Worm (Caenorhabditis elegans) whole organism, L2 larva: ENCODE results near the gene Y55F3BR.10.
A peak's percentile ranks its signal among the peaks of the same experiment; 100 is the strongest.

Experiments used
- C34F6.9 ChIP-seq: fragments of 150-350 bp; optimal IDR thresholded peaks from 2 replicates; lab custom pipeline; 2014; ENCODE audit warnings: missing biosample characterization, missing genetic modification characterization
- F13H6.1 ChIP-seq: sonication (generic microtip); optimal IDR thresholded peaks from 2 replicates; lab custom pipeline; 2016; ENCODE audit warnings: missing genetic modification characterization, missing compliant biosample characterization
- R02D3.7 ChIP-seq: fragments of 150-350 bp; optimal IDR thresholded peaks from 2 replicates; lab custom pipeline; 2014; ENCODE audit warnings: missing biosample characterization, missing genetic modification characterization
- Y55F3AM.14 ChIP-seq: fragments of 200-800 bp; sonication (Bioruptor generic); optimal IDR thresholded peaks from 2 replicates; lab custom pipeline; 2018; ENCODE audit warnings: mild to moderate bottlenecking, missing genetic modification characterization, missing compliant biosample characterization
- ZK546.5 ChIP-seq: sonication (generic microtip); optimal IDR thresholded peaks from 2 replicates; lab custom pipeline; 2017; ENCODE audit warnings: missing biosample characterization, missing genetic modification characterization
- alr-1 ChIP-seq: fragments of 150-350 bp; optimal IDR thresholded peaks from 2 replicates; lab custom pipeline; 2014; ENCODE audit warnings: missing biosample characterization, missing genetic modification characterization
- aly-2 ChIP-seq: fragments of 150-350 bp; optimal IDR thresholded peaks from 2 replicates; lab custom pipeline; 2014; ENCODE audit warnings: missing biosample characterization, missing genetic modification characterization
- ama-1 ChIP-seq: fragments of 150-350 bp; optimal IDR thresholded peaks from 2 replicates; lab custom pipeline; 2018; ENCODE audit warnings: inconsistent platforms
- blmp-1 ChIP-seq: sonication (generic microtip); optimal IDR thresholded peaks from 2 replicates; lab custom pipeline; 2017; ENCODE audit warnings: missing genetic modification characterization, mild to moderate bottlenecking, missing compliant biosample characterization, antibody characterized with exemption, moderate library complexity; ENCODE audit not compliant: insufficient read depth
- ceh-16 ChIP-seq: fragments of 150-350 bp; optimal IDR thresholded peaks from 2 replicates; lab custom pipeline; 2014; ENCODE audit warnings: missing biosample characterization, missing genetic modification characterization
- ceh-82 ChIP-seq: fragments of 150-350 bp; optimal IDR thresholded peaks from 2 replicates; lab custom pipeline; 2014; ENCODE audit warnings: missing biosample characterization, missing genetic modification characterization
- crh-2 ChIP-seq: sonication (generic microtip); optimal IDR thresholded peaks from 2 replicates; lab custom pipeline; 2017; ENCODE audit warnings: missing biosample characterization, missing genetic modification characterization
- dmd-4 ChIP-seq: sonication (generic microtip); optimal IDR thresholded peaks from 2 replicates; lab custom pipeline; 2017; ENCODE audit warnings: missing biosample characterization, missing genetic modification characterization
- egl-27 ChIP-seq: sonication (generic microtip); optimal IDR thresholded peaks from 3 replicates; lab custom pipeline; 2017; ENCODE audit warnings: missing biosample characterization, missing genetic modification reagents, missing genetic modification characterization
- elt-1 ChIP-seq: fragments of 150-350 bp; optimal IDR thresholded peaks from 2 replicates; lab custom pipeline; 2014; ENCODE audit warnings: missing biosample characterization, missing genetic modification characterization
- elt-3 ChIP-seq: sonication (generic microtip); optimal IDR thresholded peaks from 2 replicates; lab custom pipeline; 2017; ENCODE audit warnings: missing biosample characterization, missing genetic modification characterization
- fos-1 ChIP-seq: fragments of 150-350 bp; optimal IDR thresholded peaks from 2 replicates; lab custom pipeline; 2014; ENCODE audit warnings: missing biosample characterization, missing genetic modification characterization
- gmeb-1 ChIP-seq: fragments of 150-350 bp; optimal IDR thresholded peaks from 2 replicates; lab custom pipeline; 2014; ENCODE audit warnings: missing biosample characterization, missing genetic modification characterization
- lin-11 ChIP-seq: fragments of 150-350 bp; sonication (generic microtip); optimal IDR thresholded peaks from 2 replicates; lab custom pipeline; 2014; ENCODE audit warnings: missing biosample characterization, missing genetic modification characterization, inconsistent platforms, mixed read lengths
- lin-13 ChIP-seq: fragments of 150-350 bp; optimal IDR thresholded peaks from 2 replicates; lab custom pipeline; 2014; ENCODE audit warnings: missing biosample characterization, missing genetic modification reagents, missing genetic modification characterization
- lin-39 ChIP-seq: fragments of 150-350 bp; optimal IDR thresholded peaks from 2 replicates; lab custom pipeline; 2014; ENCODE audit warnings: missing biosample characterization, missing genetic modification reagents, missing genetic modification characterization
- lsy-2 ChIP-seq, 2 experiments: fragments of 150-350 bp in 1 of 2; sonication (generic microtip) in 1 of 2; optimal IDR thresholded peaks; 2 replicates each; lab custom pipeline; 2014 to 2017; ENCODE audit warnings: missing biosample characterization in 2 of 2, missing genetic modification characterization in 2 of 2
- mab-5 ChIP-seq: fragments of 150-350 bp; optimal IDR thresholded peaks from 2 replicates; lab custom pipeline; 2014; ENCODE audit warnings: missing biosample characterization, missing genetic modification characterization
- mbf-1 ChIP-seq: sonication (generic microtip); optimal IDR thresholded peaks from 2 replicates; lab custom pipeline; 2017; ENCODE audit warnings: missing biosample characterization, missing genetic modification characterization
- mdl-1 ChIP-seq, 2 experiments: fragments of 150-350 bp in 1 of 2; sonication (generic microtip) in 1 of 2; optimal IDR thresholded peaks; 2 replicates each; lab custom pipeline; 2017; ENCODE audit warnings: missing biosample characterization in 2 of 2, missing genetic modification characterization in 2 of 2
- nhr-10 ChIP-seq: sonication (generic microtip); optimal IDR thresholded peaks from 2 replicates; lab custom pipeline; 2017; ENCODE audit warnings: missing biosample characterization, missing genetic modification characterization
- nhr-11 ChIP-seq: fragments of 150-350 bp; optimal IDR thresholded peaks from 2 replicates; lab custom pipeline; 2014; ENCODE audit warnings: missing biosample characterization, missing genetic modification characterization
- nhr-12 ChIP-seq: fragments of 150-350 bp; optimal IDR thresholded peaks from 2 replicates; lab custom pipeline; 2014; ENCODE audit warnings: missing biosample characterization, missing genetic modification characterization
- nhr-129 ChIP-seq: fragments of 150-350 bp; optimal IDR thresholded peaks from 2 replicates; lab custom pipeline; 2014; ENCODE audit warnings: missing biosample characterization, missing genetic modification characterization
- nhr-21 ChIP-seq: fragments of 150-350 bp; optimal IDR thresholded peaks from 2 replicates; lab custom pipeline; 2014; ENCODE audit warnings: missing biosample characterization, missing genetic modification characterization
- nhr-23 ChIP-seq: fragments of 150-350 bp; optimal IDR thresholded peaks from 2 replicates; lab custom pipeline; 2014; ENCODE audit warnings: missing biosample characterization, missing genetic modification reagents, missing genetic modification characterization
- nhr-237 ChIP-seq: fragments of 150-350 bp; optimal IDR thresholded peaks from 2 replicates; lab custom pipeline; 2014; ENCODE audit warnings: missing biosample characterization, missing genetic modification characterization
- nhr-25 ChIP-seq: fragments of 150-350 bp; sonication (generic microtip); optimal IDR thresholded peaks from 3 replicates; lab custom pipeline; 2014; ENCODE audit warnings: missing biosample characterization, missing genetic modification characterization
- nhr-6 ChIP-seq: fragments of 150-350 bp; optimal IDR thresholded peaks from 2 replicates; lab custom pipeline; 2014; ENCODE audit warnings: missing biosample characterization, missing genetic modification characterization
- nhr-77 ChIP-seq: fragments of 150-350 bp; optimal IDR thresholded peaks from 2 replicates; lab custom pipeline; 2014; ENCODE audit warnings: missing biosample characterization, missing genetic modification characterization
- peb-1 ChIP-seq: fragments of 150-350 bp; optimal IDR thresholded peaks from 2 replicates; lab custom pipeline; 2014; ENCODE audit warnings: missing biosample characterization, missing genetic modification characterization
- sem-4 ChIP-seq: fragments of 150-350 bp; optimal IDR thresholded peaks from 2 replicates; lab custom pipeline; 2014; ENCODE audit warnings: missing biosample characterization, missing genetic modification reagents, missing genetic modification characterization
- skn-1 ChIP-seq: sonication (generic microtip); optimal IDR thresholded peaks from 2 replicates; lab custom pipeline; 2017; ENCODE audit warnings: missing biosample characterization, missing genetic modification characterization
- sma-3 ChIP-seq: sonication (generic microtip); optimal IDR thresholded peaks from 2 replicates; lab custom pipeline; 2016; ENCODE audit warnings: missing genetic modification reagents, missing genetic modification characterization, missing compliant biosample characterization
- sma-9 ChIP-seq, 2 experiments: fragments of 150-350 bp in 1 of 2; sonication (generic microtip) in 1 of 2; optimal IDR thresholded peaks; 2 replicates each; lab custom pipeline; 2014 to 2016; ENCODE audit warnings: missing genetic modification characterization in 2 of 2, mild to moderate bottlenecking in 1 of 2, missing biosample characterization in 1 of 2, missing compliant biosample characterization in 1 of 2, missing genetic modification reagents in 1 of 2, moderate library complexity in 1 of 2
- snpc-4 ChIP-seq: fragments of 150-350 bp; optimal IDR thresholded peaks from 2 replicates; lab custom pipeline; 2014; ENCODE audit warnings: missing biosample characterization, missing genetic modification characterization
- unc-39 ChIP-seq: fragments of 150-350 bp; optimal IDR thresholded peaks from 2 replicates; lab custom pipeline; 2014; ENCODE audit warnings: missing biosample characterization, missing genetic modification characterization
- unc-55 ChIP-seq: fragments of 150-350 bp; sonication (generic microtip); optimal IDR thresholded peaks from 3 replicates; lab custom pipeline; 2014; ENCODE audit warnings: missing biosample characterization, missing genetic modification reagents, missing genetic modification characterization
- unc-62 ChIP-seq: fragments of 150-350 bp; optimal IDR thresholded peaks from 2 replicates; lab custom pipeline; 2014; ENCODE audit warnings: missing biosample characterization, missing genetic modification reagents, missing genetic modification characterization
- zag-1 ChIP-seq: fragments of 150-350 bp; optimal IDR thresholded peaks from 2 replicates; lab custom pipeline; 2014; ENCODE audit warnings: missing biosample characterization, missing genetic modification characterization
- ztf-1 ChIP-seq: fragments of 200-800 bp; sonication (Bioruptor generic); conservative IDR thresholded peaks from 2 replicates; pipeline ENCODE4 v1.3.6; 2022; ENCODE audit warnings: missing genetic modification characterization, missing compliant biosample characterization
- ztf-11 ChIP-seq: sonication (generic microtip); optimal IDR thresholded peaks from 2 replicates; lab custom pipeline; 2017; ENCODE audit warnings: missing biosample characterization, missing genetic modification characterization
- ztf-4 ChIP-seq: fragments of 150-350 bp; optimal IDR thresholded peaks from 2 replicates; lab custom pipeline; 2014; ENCODE audit warnings: missing biosample characterization, missing genetic modification characterization

Gene Y55F3BR.10

DNA sequence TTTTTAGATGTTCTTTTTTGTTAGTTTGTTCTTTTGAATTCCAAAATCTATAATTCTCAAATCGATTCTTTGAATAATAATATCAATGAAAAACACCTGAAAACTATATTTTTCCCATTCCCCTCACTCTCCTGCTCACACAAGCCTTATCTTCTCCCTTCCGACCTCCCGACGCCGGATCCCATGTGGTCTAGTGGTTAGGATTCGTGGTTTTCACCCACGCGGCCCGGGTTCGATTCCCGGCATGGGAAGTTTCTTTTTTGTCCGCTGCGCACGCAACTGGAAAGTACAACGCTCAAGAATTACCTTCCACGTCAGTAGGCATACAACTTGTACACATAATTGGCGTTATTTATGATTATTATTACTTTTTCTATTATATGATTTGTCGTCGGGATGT, 10.4 kb downstream of the Y55F3BR.10 start:
- TF ChIP-seq blmp-1 (tag; lab: Kevin White, UChicago) (no peak), lsy-2 (tag; optimal IDR thresholded peaks at IDR 0.05; lab: Kevin White, UChicago) (peak in 1 of 2 experiments; percentile 22), elt-3 (tag; lab: Kevin White, UChicago) (no peak), nhr-11 (tag; lab: Kevin White, UChicago) (no peak), nhr-6 (no peak), nhr-77 (tag; lab: Kevin White, UChicago) (no peak), ztf-1 (GFP tag; lab: Robert Waterston, UW) (no peak), nhr-12 (tag; lab: Kevin White, UChicago) (no peak), ztf-4 (tag; lab: Kevin White, UChicago) (no peak), C34F6.9 (tag; lab: Kevin White, UChicago) (peak; percentile 47), lin-11 (no peak), snpc-4 (tag; lab: Kevin White, UChicago) (no peak), nhr-129 (tag; lab: Kevin White, UChicago) (peak; percentile 60), sma-3 (peak; percentile 6), unc-62 (GFP tag; lab: Kevin White, UChicago) (no peak), egl-27 (no peak), nhr-21 (no peak), skn-1 (tag; lab: Kevin White, UChicago) (no peak), mbf-1 (tag; lab: Kevin White, UChicago) (no peak), nhr-23 (tag; lab: Kevin White, UChicago) (no peak), ama-1 (no peak), mdl-1 (tag; optimal IDR thresholded peaks at IDR 0.05; lab: Kevin White, UChicago) (no peak), ztf-11 (no peak), ZK546.5 (tag; lab: Kevin White, UChicago) (no peak), ceh-82 (tag; lab: Kevin White, UChicago) (no peak), sem-4 (tag; lab: Kevin White, UChicago) (no peak), nhr-10 (no peak), lin-13 (GFP tag; lab: Kevin White, UChicago) (peak; percentile 17), alr-1 (no peak), aly-2 (tag; lab: Kevin White, UChicago) (no peak), F13H6.1 (peak; percentile 5), lin-39 (tag; lab: Kevin White, UChicago) (no peak), unc-55 (GFP tag; lab: Kevin White, UChicago) (peak; percentile 60), ceh-16 (tag; lab: Kevin White, UChicago) (no peak), peb-1 (tag; lab: Kevin White, UChicago) (no peak), Y55F3AM.14 (GFP tag; lab: Kevin White, UChicago) (no peak), elt-1 (no peak), mab-5 (tag; lab: Kevin White, UChicago) (no peak), crh-2 (tag; lab: Kevin White, UChicago) (peak; percentile 51), sma-9 (GFP tag; optimal IDR thresholded peaks at IDR 0.05; lab: Kevin White, UChicago) (peak; percentile 28), sma-9 (tag; optimal IDR thresholded peaks at IDR 0.05; lab: Kevin White, UChicago) (no peak), unc-39 (no peak), fos-1 (tag; lab: Kevin White, UChicago) (peak; percentile 49), nhr-237 (no peak), zag-1 (tag; lab: Kevin White, UChicago) (no peak), dmd-4 (tag; lab: Kevin White, UChicago) (no peak), R02D3.7 (no peak), nhr-25 (tag; lab: Kevin White, UChicago) (peak; percentile 7), gmeb-1 (peak; percentile 57)
